Fruit fly (Drosophila melanogaster) whole organism: Measurements from ENCODE around the gene Nasp.

Experiments used
- CG8478 ChIP-seq: fragments of >200 bp; optimal IDR thresholded peaks from 2 replicates; lab custom pipeline; 2018; ENCODE audit warnings: inconsistent platforms
- Dll ChIP-seq: fragments of >200 bp; optimal IDR thresholded peaks from 2 replicates; lab custom pipeline; 2017
- EcR ChIP-seq, 2 experiments: fragments of >200 bp; optimal IDR thresholded peaks; 2 replicates each; lab custom pipeline; 2017; ENCODE audit warnings: missing biosample characterization in 2 of 2, missing genetic modification characterization in 2 of 2, missing genetic modification reagents in 2 of 2
- pan ChIP-seq: fragments of >200 bp; optimal IDR thresholded peaks from 2 replicates; lab custom pipeline; 2017
- psq ChIP-seq: fragments of >200 bp; optimal IDR thresholded peaks from 2 replicates; lab custom pipeline; 2017
- usp ChIP-seq: fragments of >200 bp; optimal IDR thresholded peaks from 2 replicates; lab custom pipeline; 2017; ENCODE audit warnings: missing biosample characterization, missing genetic modification characterization, mixed read lengths

- TF ChIP-seq usp (no peak), CG8478 (lab: Kevin White, UChicago) (no peak), psq (lab: Kevin White, UChicago) (no peak), Dll (lab: Kevin White, UChicago) (no peak), pan (lab: Kevin White, UChicago) (no peak), EcR (GFP tag; optimal IDR thresholded peaks at IDR 0.05; lab: Kevin White, UChicago) (no peak)
These were observed 29.2 kb upstream of the Nasp start, which contains the start of gene Cks85A for dm6 chr3R:8718356-8718755.
